Worm (Caenorhabditis elegans) whole organism, early embryonic: ENCODE measurements around the gene peb-1.
A peak's percentile ranks its signal among the peaks of the same experiment; 100 is the strongest.

Experiments
- B0310.2 ChIP-seq: sonication (generic microtip); optimal IDR thresholded peaks from 2 replicates; lab custom pipeline; 2016; ENCODE audit warnings: mild to moderate bottlenecking, missing genetic modification characterization, missing compliant biosample characterization
- F13C5.2 ChIP-seq: sonication (generic microtip); optimal IDR thresholded peaks from 2 replicates; lab custom pipeline; 2017; ENCODE audit warnings: mild to moderate bottlenecking, missing genetic modification characterization, inconsistent platforms, missing compliant biosample characterization
- aly-1 ChIP-seq: sonication (generic microtip); optimal IDR thresholded peaks from 2 replicates; lab custom pipeline; 2016; ENCODE audit warnings: missing genetic modification characterization, missing compliant biosample characterization
- ama-1 ChIP-seq: fragments of 150-350 bp; optimal IDR thresholded peaks from 2 replicates; lab custom pipeline; 2014
- ceh-13 ChIP-seq: fragments of 200-800 bp; sonication (Bioruptor generic); optimal IDR thresholded peaks from 2 replicates; lab custom pipeline; 2018; ENCODE audit warnings: mild to moderate bottlenecking, missing genetic modification characterization, missing compliant biosample characterization
- ceh-36 ChIP-seq: sonication (generic microtip); optimal IDR thresholded peaks from 2 replicates; lab custom pipeline; 2016; ENCODE audit warnings: missing genetic modification characterization, inconsistent platforms, missing compliant biosample characterization
- ets-7 ChIP-seq: sonication (generic microtip); optimal IDR thresholded peaks from 2 replicates; lab custom pipeline; 2016; ENCODE audit warnings: missing genotype, missing genetic modification characterization, missing compliant biosample characterization
- flt-1 ChIP-seq: fragments of 200-800 bp; sonication (Bioruptor generic); IDR thresholded peaks from 2 replicates; pipeline ENCODE4 v1.3.6; 2022; ENCODE audit warnings: missing genetic modification characterization, missing compliant biosample characterization
- hmbx-1 ChIP-seq: sonication (generic microtip); optimal IDR thresholded peaks from 2 replicates; lab custom pipeline; 2016; ENCODE audit warnings: mild to moderate bottlenecking, missing genetic modification characterization, missing compliant biosample characterization
- hmg-4 ChIP-seq: fragments of 200-800 bp; sonication (Bioruptor generic); optimal IDR thresholded peaks from 2 replicates; lab custom pipeline; 2018; ENCODE audit warnings: mild to moderate bottlenecking, missing genetic modification characterization, missing compliant biosample characterization
- hnd-1 ChIP-seq: sonication (generic microtip); optimal IDR thresholded peaks from 2 replicates; lab custom pipeline; 2016; ENCODE audit warnings: missing genetic modification characterization, missing compliant biosample characterization
- pes-1 ChIP-seq: fragments of 200-800 bp; sonication (Bioruptor generic); IDR thresholded peaks from 2 replicates; pipeline ENCODE4 v1.3.6; 2022; ENCODE audit warnings: missing genetic modification reagents, missing genetic modification characterization, missing compliant biosample characterization
- scrt-1 ChIP-seq: fragments of 200-800 bp; sonication (Bioruptor generic); IDR thresholded peaks from 2 replicates; pipeline ENCODE4 v1.3.6; 2022; ENCODE audit warnings: missing genetic modification characterization, missing compliant biosample characterization
- sea-1 ChIP-seq: fragments of 200-800 bp; sonication (Bioruptor generic); conservative IDR thresholded peaks from 2 replicates; pipeline ENCODE4 v1.3.6; 2022; ENCODE audit warnings: missing genetic modification characterization, missing compliant biosample characterization
- tbx-11 ChIP-seq: fragments of 200-800 bp; sonication (Bioruptor generic); IDR thresholded peaks from 2 replicates; pipeline ENCODE4 v1.3.6; 2022; ENCODE audit warnings: missing genetic modification characterization, missing compliant biosample characterization
- tbx-37 ChIP-seq: fragments of 200-800 bp; sonication (Bioruptor generic); conservative IDR thresholded peaks from 2 replicates; pipeline ENCODE4 v1.3.6; 2022; ENCODE audit warnings: missing genetic modification reagents, missing genetic modification characterization, missing compliant biosample characterization
- tra-4 ChIP-seq: sonication (generic microtip); optimal IDR thresholded peaks from 2 replicates; lab custom pipeline; 2017; ENCODE audit warnings: missing genetic modification characterization, missing compliant biosample characterization

peb-1 gene

ce11 chrX:2216242-2216641 is 5.4 kb downstream of the peb-1 start:
- no peak for TF ChIP-seq F13C5.2 (tag; lab: Kevin White, UChicago)
- no peak for TF ChIP-seq scrt-1 (GFP tag; lab: Robert Waterston, UW)
- no peak for TF ChIP-seq hnd-1
- TF ChIP-seq tra-4 (tag; lab: Kevin White, UChicago) = no peak
- TF ChIP-seq sea-1 (GFP tag; lab: Robert Waterston, UW) = no peak
- no peak for TF ChIP-seq aly-1 (tag; lab: Kevin White, UChicago)
- TF ChIP-seq flt-1 (GFP tag; lab: Robert Waterston, UW) = no peak
- TF ChIP-seq B0310.2 (tag; lab: Kevin White, UChicago) = no peak
- TF ChIP-seq hmg-4 (GFP tag; lab: Kevin White, UChicago) = no peak

DNA sequence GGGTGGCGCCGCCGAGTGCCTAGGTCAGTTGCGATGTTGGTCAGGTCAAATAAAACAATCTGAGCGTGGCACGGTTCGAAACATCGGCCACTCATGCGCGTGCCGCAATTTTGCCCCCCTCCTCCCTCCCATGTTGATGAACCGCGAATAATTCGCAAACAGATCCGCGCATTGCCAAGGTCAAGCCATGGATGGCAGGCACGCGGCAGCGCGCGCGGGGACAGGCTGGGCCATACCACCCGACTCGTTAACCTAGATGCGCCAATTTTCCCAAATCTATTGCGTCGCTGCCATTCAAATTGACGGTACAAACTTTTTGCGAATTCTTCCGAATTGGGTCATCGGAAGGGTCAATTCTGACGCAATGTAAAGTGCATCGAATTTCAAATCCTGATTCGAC is 5.8 kb downstream of the peb-1 start:
- TF ChIP-seq hmg-4 (GFP tag; lab: Kevin White, UChicago) = peak; percentile 31
- TF ChIP-seq tbx-11 (GFP tag; lab: Robert Waterston, UW) = no peak
- peak; percentile 3 for TF ChIP-seq aly-1 (tag; lab: Kevin White, UChicago)
- peak; percentile 30; the same call in 1 of the 2 replicates for TF ChIP-seq pes-1 (GFP tag; lab: Robert Waterston, UW)
- TF ChIP-seq scrt-1 (GFP tag; lab: Robert Waterston, UW) = peak; percentile 61; the same call in 1 of the 2 replicates
- no peak for TF ChIP-seq hnd-1
- TF ChIP-seq hmbx-1 (tag; lab: Kevin White, UChicago) = no peak

DNA sequence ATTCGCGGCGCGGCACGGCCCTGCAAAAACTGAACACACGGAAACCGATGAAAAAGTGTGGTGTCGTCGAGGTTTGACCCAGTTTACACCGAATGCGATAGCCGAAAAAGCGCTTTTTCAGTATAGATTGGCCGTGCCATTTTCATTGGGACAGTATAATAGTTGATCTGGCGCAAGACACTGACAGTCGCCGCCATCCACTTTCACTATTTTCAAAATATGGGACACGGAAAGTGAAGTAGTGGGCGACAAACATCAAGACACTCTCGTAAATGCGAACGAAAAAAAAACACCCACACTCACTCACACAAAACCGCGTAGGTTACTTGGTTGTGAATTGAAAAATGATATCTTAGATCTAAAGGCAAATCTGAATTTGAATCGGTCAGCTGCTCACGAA is 8.2 kb downstream of the peb-1 start:
- TF ChIP-seq hmbx-1 (tag; lab: Kevin White, UChicago) (no peak), tbx-11 (GFP tag; lab: Robert Waterston, UW) (no peak), scrt-1 (GFP tag; lab: Robert Waterston, UW) (no peak), ets-7 (tag; lab: Kevin White, UChicago) (no peak), flt-1 (GFP tag; lab: Robert Waterston, UW) (no peak), aly-1 (tag; lab: Kevin White, UChicago) (no peak), tra-4 (tag; lab: Kevin White, UChicago) (no peak), tbx-37 (GFP tag; lab: Robert Waterston, UW) (no peak), sea-1 (GFP tag; lab: Robert Waterston, UW) (no peak), ceh-13 (GFP tag; lab: Kevin White, UChicago) (no peak), ama-1 (lab: Kevin White, UChicago) (no peak), pes-1 (GFP tag; lab: Robert Waterston, UW) (no peak), F13C5.2 (tag; lab: Kevin White, UChicago) (no peak), hmg-4 (GFP tag; lab: Kevin White, UChicago) (no peak), ceh-36 (tag; lab: Kevin White, UChicago) (no peak), hnd-1 (no peak), B0310.2 (tag; lab: Kevin White, UChicago) (no peak)

DNA sequence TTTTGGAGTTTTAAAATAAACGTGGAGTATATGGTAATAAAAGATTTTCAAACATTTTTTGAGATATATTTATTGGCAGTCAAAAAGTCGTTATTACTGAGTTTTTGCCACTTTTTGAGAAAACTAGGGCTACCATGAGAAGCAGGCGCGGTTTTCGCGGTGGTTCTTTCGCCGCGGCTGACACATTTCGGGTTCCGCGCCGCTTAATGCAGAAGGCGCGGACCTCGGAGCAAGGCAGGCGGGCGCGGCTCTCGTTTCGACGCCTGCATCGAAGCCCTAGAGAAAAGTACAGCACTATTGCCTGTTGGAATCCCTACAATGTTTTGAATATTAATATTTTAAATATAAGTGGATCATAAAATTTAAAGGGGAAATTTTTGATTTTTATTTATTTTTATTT is 8.6 kb downstream of the peb-1 start:
- TF ChIP-seq B0310.2 (tag; lab: Kevin White, UChicago) (no peak), tra-4 (tag; lab: Kevin White, UChicago) (no peak), aly-1 (tag; lab: Kevin White, UChicago) (no peak), hmbx-1 (tag; lab: Kevin White, UChicago) (no peak), scrt-1 (GFP tag; lab: Robert Waterston, UW) (no peak)

DNA sequence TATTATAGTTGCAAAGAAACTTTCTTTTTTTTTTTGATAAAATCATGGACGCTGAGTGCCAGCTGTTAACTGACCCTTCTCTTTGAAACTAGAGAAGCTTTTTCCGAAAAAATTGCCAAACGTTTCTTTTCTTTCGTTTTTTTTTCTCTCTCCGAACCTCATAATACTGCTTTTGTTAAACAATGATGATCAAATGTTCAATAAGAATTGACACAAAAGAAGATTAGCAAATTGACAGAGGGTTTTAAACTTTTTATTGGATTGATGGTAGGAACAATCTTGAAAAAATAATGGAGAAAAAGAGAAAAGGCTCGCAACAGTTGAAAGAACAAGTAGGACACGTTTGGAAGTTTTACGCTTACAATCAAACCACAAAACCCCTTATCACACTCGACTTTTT is 10.0 kb downstream of the peb-1 start, which contains the start of gene hex-1:
Gene hex-1 (plus strand): TSS at position 301 of the 400 bp plus-strand sequence.
- no peak for TF ChIP-seq hmbx-1 (tag; lab: Kevin White, UChicago)

DNA sequence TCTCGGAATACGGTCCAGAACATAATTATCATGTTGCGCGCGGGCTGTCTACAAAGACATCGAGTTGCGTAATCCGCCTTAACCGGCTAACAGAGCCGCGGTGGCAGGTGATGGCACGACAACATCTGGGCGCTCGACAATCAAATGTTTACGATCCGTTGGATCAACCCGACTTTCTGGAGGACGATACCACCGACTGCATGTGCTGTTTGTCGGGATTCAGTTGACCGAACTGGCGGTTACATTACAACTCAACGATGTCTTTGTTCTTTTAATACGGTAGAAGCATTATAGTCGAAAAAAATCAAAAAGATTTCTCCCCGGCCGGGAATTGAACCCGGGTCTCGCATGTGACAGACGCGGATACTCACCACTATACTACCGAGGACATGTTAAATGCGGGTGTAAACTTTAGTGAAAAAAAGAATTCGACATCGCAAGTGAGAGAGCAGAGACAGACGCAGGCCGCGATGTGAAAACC is 16.1 kb downstream of the peb-1 start:
- TF ChIP-seq ceh-36 (tag; lab: Kevin White, UChicago) (peak; percentile 74), flt-1 (GFP tag; lab: Robert Waterston, UW) (peak; percentile 78), ceh-13 (GFP tag; lab: Kevin White, UChicago) (peak; percentile 61), hmbx-1 (tag; lab: Kevin White, UChicago) (peak; percentile 66), B0310.2 (tag; lab: Kevin White, UChicago) (peak; percentile 40), aly-1 (tag; lab: Kevin White, UChicago) (peak; percentile 58), F13C5.2 (tag; lab: Kevin White, UChicago) (peak; percentile 88), pes-1 (GFP tag; lab: Robert Waterston, UW) (peak; percentile 89), hmg-4 (GFP tag; lab: Kevin White, UChicago) (peak; percentile 90), scrt-1 (GFP tag; lab: Robert Waterston, UW) (peak; percentile 85), ama-1 (lab: Kevin White, UChicago) (no peak), hnd-1 (peak; percentile 70), ets-7 (tag; lab: Kevin White, UChicago) (peak; percentile 12), sea-1 (GFP tag; lab: Robert Waterston, UW) (peak; percentile 87), tbx-11 (GFP tag; lab: Robert Waterston, UW) (peak; percentile 82), tra-4 (tag; lab: Kevin White, UChicago) (peak; percentile 66), tbx-37 (GFP tag; lab: Robert Waterston, UW) (peak; percentile 77)

- TF ChIP-seq hnd-1 = no peak
- TF ChIP-seq ceh-36 (tag; lab: Kevin White, UChicago) = no peak
- TF ChIP-seq sea-1 (GFP tag; lab: Robert Waterston, UW) = no peak
- TF ChIP-seq hmg-4 (GFP tag; lab: Kevin White, UChicago) = no peak
- no peak for TF ChIP-seq tbx-11 (GFP tag; lab: Robert Waterston, UW)
- TF ChIP-seq ama-1 (lab: Kevin White, UChicago) = no peak
- TF ChIP-seq hmbx-1 (tag; lab: Kevin White, UChicago) = no peak
- no peak for TF ChIP-seq pes-1 (GFP tag; lab: Robert Waterston, UW)
These were observed 18.7 kb downstream of the peb-1 start, which contains the start of gene lin-32 for ce11 chrX:2229305-2230172. Gene lin-32, minus strand, starts transcription at chrX:2230122.
